Fruit fly (Drosophila melanogaster) whole organism, embryonic: Measurements from ENCODE around the gene Baldspot.

Experiments used
- CG12236 ChIP-seq: fragments of 200-800 bp; sonication (Bioruptor generic); optimal IDR thresholded peaks from 2 replicates; lab custom pipeline; 2016; ENCODE audit warnings: missing biosample characterization, missing genetic modification characterization
- CG12769 ChIP-seq: fragments of 200-800 bp; sonication (Bioruptor generic); optimal IDR thresholded peaks from 2 replicates; lab custom pipeline; 2019; ENCODE audit warnings: missing biosample characterization, mild to moderate bottlenecking, missing genetic modification characterization, moderate library complexity
- CG13424 ChIP-seq: fragments of 200-800 bp; sonication (Bioruptor generic); optimal IDR thresholded peaks from 2 replicates; lab custom pipeline; 2019; ENCODE audit warnings: missing biosample characterization, mild to moderate bottlenecking, missing genetic modification characterization, moderate library complexity
- CG13775 ChIP-seq: fragments of 200-800 bp; sonication (Bioruptor generic); optimal IDR thresholded peaks from 3 replicates; lab custom pipeline; 2017; ENCODE audit warnings: missing biosample characterization, mild to moderate bottlenecking, missing genetic modification characterization
- CG14710 ChIP-seq: fragments of 200-800 bp; sonication (Bioruptor generic); optimal IDR thresholded peaks from 3 replicates; lab custom pipeline; 2019; ENCODE audit warnings: missing biosample characterization, mild to moderate bottlenecking, missing genetic modification characterization, moderate library complexity
- CG1602 ChIP-seq: fragments of 200-800 bp; sonication (Bioruptor generic); optimal IDR thresholded peaks from 3 replicates; lab custom pipeline; 2016; ENCODE audit warnings: missing biosample characterization, missing genetic modification characterization
- CG18011 ChIP-seq: fragments of 200-800 bp; sonication (Bioruptor generic); optimal IDR thresholded peaks from 2 replicates; lab custom pipeline; 2017; ENCODE audit warnings: missing biosample characterization, missing genetic modification characterization, mild to moderate bottlenecking, moderate library complexity, missing genotype
- CG18599 ChIP-seq: fragments of 200-800 bp; sonication (Bioruptor generic); optimal IDR thresholded peaks from 3 replicates; lab custom pipeline; 2017; ENCODE audit warnings: missing biosample characterization, missing genetic modification characterization, mild to moderate bottlenecking, moderate library complexity, missing genetic modification reagents
- CG2678 ChIP-seq: fragments of 200-800 bp; sonication (Bioruptor generic); optimal IDR thresholded peaks from 3 replicates; lab custom pipeline; 2019; ENCODE audit warnings: missing biosample characterization, mild to moderate bottlenecking, missing genetic modification characterization, moderate library complexity
- CG2875 ChIP-seq: fragments of 200-800 bp; sonication (Bioruptor generic); optimal IDR thresholded peaks from 2 replicates; lab custom pipeline; 2017; ENCODE audit warnings: missing biosample characterization, mild to moderate bottlenecking, missing genetic modification characterization, missing genetic modification reagents
- CG33213 ChIP-seq: fragments of 200-800 bp; sonication (Bioruptor generic); optimal IDR thresholded peaks from 3 replicates; lab custom pipeline; 2016; ENCODE audit warnings: missing biosample characterization, missing genetic modification characterization
- CG6683 ChIP-seq: fragments of 200-800 bp; sonication (Bioruptor generic); optimal IDR thresholded peaks from 2 replicates; lab custom pipeline; 2017; ENCODE audit warnings: missing biosample characterization, mild to moderate bottlenecking, missing genetic modification characterization, missing genetic modification reagents
- CG6689 ChIP-seq: fragments of 200-800 bp; sonication (Bioruptor generic); IDR thresholded peaks from 2 replicates; pipeline ENCODE4 v1.3.6; 2022; ENCODE audit warnings: missing biosample characterization, missing genetic modification characterization
- CG6765 ChIP-seq: fragments of 200-800 bp; sonication (Bioruptor generic); optimal IDR thresholded peaks from 3 replicates; lab custom pipeline; 2017; ENCODE audit warnings: missing biosample characterization, mild to moderate bottlenecking, missing genetic modification characterization
- CG7271 ChIP-seq: fragments of 200-800 bp; sonication (Bioruptor generic); optimal IDR thresholded peaks from 2 replicates; lab custom pipeline; 2018; ENCODE audit warnings: missing biosample characterization, mild to moderate bottlenecking, missing genetic modification characterization, moderate library complexity
- CHES-1-like ChIP-seq: fragments of 200-800 bp; sonication (Bioruptor generic); optimal IDR thresholded peaks from 2 replicates; lab custom pipeline; 2016; ENCODE audit warnings: missing biosample characterization, missing genetic modification characterization
- D ChIP-seq, 2 experiments: fragments of 200-800 bp in 1 of 2; fragments of >200 bp in 1 of 2; sonication (Bioruptor generic) in 1 of 2; optimal IDR thresholded peaks; 2 replicates in 1 of 2; 3 replicates in 1 of 2; lab custom pipeline; 2017; ENCODE audit warnings: mild to moderate bottlenecking in 1 of 2, missing biosample characterization in 1 of 2, missing genetic modification characterization in 1 of 2, missing genetic modification reagents in 1 of 2
- D19A ChIP-seq: fragments of 200-800 bp; optimal IDR thresholded peaks from 3 replicates; lab custom pipeline; 2019; ENCODE audit warnings: missing biosample characterization, mild to moderate bottlenecking, missing genetic modification characterization, moderate library complexity
- Dbx ChIP-seq: fragments of 200-800 bp; sonication (Bioruptor generic); IDR thresholded peaks from 3 replicates; pipeline ENCODE4 v1.3.6; 2022; ENCODE audit warnings: missing biosample characterization, missing genetic modification characterization
- Dip2 ChIP-seq: fragments of 200-800 bp; sonication (Bioruptor generic); IDR thresholded peaks from 2 replicates; pipeline ENCODE4 v1.3.6; 2022; ENCODE audit warnings: missing biosample characterization, missing genetic modification characterization
- Dip3 ChIP-seq: fragments of 200-800 bp; sonication (Bioruptor generic); optimal IDR thresholded peaks from 3 replicates; lab custom pipeline; 2016; ENCODE audit warnings: missing biosample characterization, missing genetic modification characterization
- Doc3 ChIP-seq: fragments of 200-800 bp; sonication (Bioruptor generic); IDR thresholded peaks from 3 replicates; pipeline ENCODE4 v1.3.6; 2022; ENCODE audit warnings: missing biosample characterization, missing genetic modification characterization; ENCODE audit not compliant: partially characterized antibody
- E2f1 ChIP-seq: fragments of 200-800 bp; sonication (Bioruptor generic); IDR thresholded peaks from 2 replicates; pipeline ENCODE4 v1.3.6; 2022; ENCODE audit warnings: missing biosample characterization, missing genetic modification characterization
- GATAe ChIP-seq: fragments of 200-800 bp; sonication (Bioruptor generic); conservative IDR thresholded peaks from 2 replicates; pipeline ENCODE4 v1.3.6; 2022; ENCODE audit warnings: missing biosample characterization, missing genetic modification characterization
- HLH3B ChIP-seq: fragments of 200-800 bp; sonication (Bioruptor generic); IDR thresholded peaks from 2 replicates; pipeline ENCODE4 v1.3.6; 2022; ENCODE audit warnings: missing biosample characterization, missing genetic modification characterization
- Hr51 ChIP-seq, 2 experiments: fragments of 200-800 bp; sonication (Bioruptor generic); optimal IDR thresholded peaks; 2 replicates in 1 of 2; 3 replicates in 1 of 2; lab custom pipeline; 2016 to 2018; ENCODE audit warnings: missing biosample characterization in 2 of 2, missing genetic modification characterization in 2 of 2, mild to moderate bottlenecking in 1 of 2, moderate library complexity in 1 of 2
- Jarid2 ChIP-seq: fragments of 200-800 bp; sonication (Bioruptor generic); optimal IDR thresholded peaks from 3 replicates; lab custom pipeline; 2017; ENCODE audit warnings: mild to moderate bottlenecking, missing biosample characterization, missing genetic modification reagents, missing genetic modification characterization
- Ssrp ChIP-seq: fragments of 200-800 bp; sonication (Bioruptor generic); optimal IDR thresholded peaks from 2 replicates; lab custom pipeline; 2018; ENCODE audit warnings: missing biosample characterization, mild to moderate bottlenecking, missing genetic modification characterization, moderate library complexity
- TFAM ChIP-seq: fragments of 200-800 bp; sonication (Bioruptor generic); optimal IDR thresholded peaks from 2 replicates; lab custom pipeline; 2017; ENCODE audit warnings: missing biosample characterization, missing genetic modification characterization, inconsistent platforms
- bsh ChIP-seq, 2 experiments: fragments of 200-800 bp; sonication (Bioruptor generic); optimal IDR thresholded peaks; 2 replicates each; lab custom pipeline; 2017 to 2018; ENCODE audit warnings: mild to moderate bottlenecking in 2 of 2, missing biosample characterization in 2 of 2, missing genetic modification characterization in 2 of 2, moderate library complexity in 1 of 2
- caup ChIP-seq: fragments of 200-800 bp; sonication (Bioruptor generic); optimal IDR thresholded peaks from 3 replicates; lab custom pipeline; 2017; ENCODE audit warnings: missing biosample characterization, mild to moderate bottlenecking, missing genetic modification characterization, moderate library complexity; ENCODE audit not compliant: severe bottlenecking
- chn ChIP-seq: fragments of 200-800 bp; sonication (Bioruptor generic); optimal IDR thresholded peaks from 2 replicates; lab custom pipeline; 2016; ENCODE audit warnings: missing biosample characterization, missing genetic modification characterization
- dm ChIP-seq: fragments of 200-800 bp; sonication (Bioruptor generic); optimal IDR thresholded peaks from 3 replicates; lab custom pipeline; 2016; ENCODE audit warnings: missing biosample characterization, missing genetic modification characterization
- dysf ChIP-seq: fragments of 200-800 bp; sonication (Bioruptor generic); IDR thresholded peaks from 3 replicates; pipeline ENCODE4 v1.3.6; 2022; ENCODE audit warnings: missing biosample characterization, missing genetic modification characterization
- fd96Cb ChIP-seq: fragments of 200-800 bp; sonication (Bioruptor generic); optimal IDR thresholded peaks from 2 replicates; lab custom pipeline; 2018; ENCODE audit warnings: missing biosample characterization, mild to moderate bottlenecking, missing genetic modification characterization, moderate library complexity
- fru ChIP-seq: fragments of >200 bp; optimal IDR thresholded peaks from 2 replicates; lab custom pipeline; 2017
- ind ChIP-seq: fragments of 200-800 bp; sonication (Bioruptor generic); optimal IDR thresholded peaks from 3 replicates; lab custom pipeline; 2016; ENCODE audit warnings: missing biosample characterization, missing genetic modification characterization
- kay ChIP-seq: fragments of 200-800 bp; sonication (Bioruptor generic); optimal IDR thresholded peaks from 2 replicates; lab custom pipeline; 2016; ENCODE audit warnings: missing biosample characterization, missing genetic modification characterization
- lab ChIP-seq: fragments of 200-800 bp; sonication (Bioruptor generic); optimal IDR thresholded peaks from 3 replicates; lab custom pipeline; 2017; ENCODE audit warnings: missing biosample characterization, missing genetic modification characterization, mild to moderate bottlenecking, moderate library complexity, missing genetic modification reagents
- nau ChIP-seq: fragments of 200-800 bp; sonication (Bioruptor generic); optimal IDR thresholded peaks from 3 replicates; lab custom pipeline; 2017; ENCODE audit warnings: missing biosample characterization, mild to moderate bottlenecking, missing genetic modification characterization, missing genetic modification reagents
- onecut ChIP-seq: fragments of 200-800 bp; sonication (Bioruptor generic); IDR thresholded peaks from 2 replicates; pipeline ENCODE4 v1.3.6; 2022; ENCODE audit warnings: missing biosample characterization, missing genetic modification characterization
- peb ChIP-seq: fragments of 200-800 bp; sonication (Bioruptor generic); IDR thresholded peaks from 2 replicates; pipeline ENCODE4 v1.3.6; 2022; ENCODE audit warnings: missing biosample characterization, missing genetic modification characterization
- pho ChIP-seq: fragments of 200-800 bp; sonication (Bioruptor generic); optimal IDR thresholded peaks from 2 replicates; lab custom pipeline; 2016; ENCODE audit warnings: missing biosample characterization, missing genetic modification characterization
- ranshi ChIP-seq: fragments of 200-800 bp; sonication (Bioruptor generic); IDR thresholded peaks from 2 replicates; pipeline ENCODE4 v1.3.6; 2022; ENCODE audit warnings: missing biosample characterization, missing genetic modification characterization
- scrt ChIP-seq: fragments of 200-800 bp; sonication (Bioruptor generic); optimal IDR thresholded peaks from 2 replicates; lab custom pipeline; 2018; ENCODE audit warnings: missing biosample characterization, mild to moderate bottlenecking, missing genetic modification characterization, moderate library complexity
- sr ChIP-seq: fragments of 200-800 bp; sonication (Bioruptor generic); IDR thresholded peaks from 3 replicates; pipeline ENCODE4 v1.3.6; 2022; ENCODE audit warnings: missing biosample characterization, missing genetic modification characterization
- stc ChIP-seq: fragments of 200-800 bp; sonication (Bioruptor generic); IDR thresholded peaks from 2 replicates; pipeline ENCODE4 v1.3.6; 2022; ENCODE audit warnings: missing biosample characterization, missing genetic modification characterization
- tna ChIP-seq: fragments of 200-800 bp; sonication (Bioruptor generic); IDR thresholded peaks from 2 replicates; pipeline ENCODE4 v1.3.6; 2022; ENCODE audit warnings: missing biosample characterization, missing genetic modification characterization; ENCODE audit not compliant: partially characterized antibody
- wek ChIP-seq: fragments of 200-800 bp; sonication (Bioruptor generic); optimal IDR thresholded peaks from 3 replicates; lab custom pipeline; 2018; ENCODE audit warnings: missing biosample characterization, mild to moderate bottlenecking, missing genetic modification characterization, moderate library complexity

Gene Baldspot

dm6 chr3L:16635566-16636210 is 25.7 kb downstream of the Baldspot start (continued):
- TF ChIP-seq CG33213 (GFP tag; lab: Kevin White, UChicago) (no peak), scrt (GFP tag; lab: Kevin White, UChicago) (no peak), CG18011 (GFP tag; lab: Kevin White, UChicago) (no peak), kay (GFP tag; lab: Kevin White, UChicago) (peak; percentile 76), ranshi (GFP tag; lab: Robert Waterston, UW) (no peak), fd96Cb (peak; percentile 21), sr (GFP tag; lab: Robert Waterston, UW) (no peak), bsh (GFP tag; optimal IDR thresholded peaks at IDR 0.05; lab: Kevin White, UChicago) (peak; percentile 21 to 43), CG12236 (no peak), D (optimal IDR thresholded peaks at IDR 0.05; lab: Kevin White, UChicago) (no peak), D (GFP tag; optimal IDR thresholded peaks at IDR 0.05; lab: Kevin White, UChicago) (no peak), CG2678 (peak; percentile 59), Hr51 (GFP tag; optimal IDR thresholded peaks at IDR 0.05; lab: Kevin White, UChicago) (no peak), CG6689 (GFP tag; lab: Robert Waterston, UW) (no peak), dm (GFP tag; lab: Kevin White, UChicago) (no peak), peb (no peak), CHES-1-like (GFP tag; lab: Kevin White, UChicago) (no peak), Dip2 (GFP tag; lab: Robert Waterston, UW) (no peak), CG6683 (GFP tag; lab: Kevin White, UChicago) (no peak), HLH3B (GFP tag; lab: Robert Waterston, UW) (0 out of 2 replicates have a peak, but pooled peaks have one; percentile 4), stc (GFP tag; lab: Robert Waterston, UW) (no peak), Dbx (no peak), GATAe (GFP tag; lab: Robert Waterston, UW) (no peak), CG12769 (tag; lab: Kevin White, UChicago) (no peak), CG13775 (GFP tag; lab: Kevin White, UChicago) (no peak), ind (GFP tag; lab: Kevin White, UChicago) (no peak), CG13424 (tag; lab: Kevin White, UChicago) (no peak), Ssrp (tag; lab: Kevin White, UChicago) (peak; percentile 13), lab (GFP tag; lab: Kevin White, UChicago) (peak; percentile 41), CG7271 (tag; lab: Kevin White, UChicago) (no peak), CG18599 (GFP tag; lab: Kevin White, UChicago) (no peak), fru (lab: Kevin White, UChicago) (no peak), CG2875 (GFP tag; lab: Kevin White, UChicago) (peak; percentile 3), CG6765 (GFP tag; lab: Kevin White, UChicago) (no peak), wek (GFP tag; lab: Kevin White, UChicago) (no peak), D19A (tag; lab: Kevin White, UChicago) (no peak), CG14710 (tag; lab: Kevin White, UChicago) (peak; percentile 29), pho (GFP tag; lab: Kevin White, UChicago) (no peak), chn (GFP tag; lab: Kevin White, UChicago) (no peak), Doc3 (GFP tag; lab: Robert Waterston, UW) (no peak), CG1602 (GFP tag; lab: Kevin White, UChicago) (no peak), tna (GFP tag; lab: Robert Waterston, UW) (no peak), onecut (GFP tag; lab: Robert Waterston, UW) (no peak), nau (GFP tag; lab: Kevin White, UChicago) (no peak), caup (GFP tag; lab: Kevin White, UChicago) (no peak), Jarid2 (no peak), Dip3 (GFP tag; lab: Kevin White, UChicago) (peak; percentile 11), TFAM (no peak), E2f1 (GFP tag; lab: Robert Waterston, UW) (0 out of 2 replicates have a peak, but pooled peaks have one; percentile 22), dysf (GFP tag; lab: Robert Waterston, UW) (peak; percentile 48; the same call in 1 of the 3 replicates)
